Worm (Caenorhabditis elegans) whole organism, L1 larva: Measurements from ENCODE around the gene T25F10.3.

Source experiments
- blmp-1 ChIP-seq: fragments of 150-350 bp; optimal IDR thresholded peaks from 2 replicates; lab custom pipeline; 2014; ENCODE audit warnings: missing biosample characterization, missing genetic modification characterization
- dsc-1 ChIP-seq: sonication (generic microtip); optimal IDR thresholded peaks from 2 replicates; lab custom pipeline; 2016; ENCODE audit warnings: mild to moderate bottlenecking, missing genetic modification characterization, missing compliant biosample characterization
- lin-39 ChIP-seq: fragments of 150-350 bp; optimal IDR thresholded peaks from 2 replicates; lab custom pipeline; 2014; ENCODE audit warnings: missing biosample characterization, missing genetic modification reagents, missing genetic modification characterization
- nhr-11 ChIP-seq: fragments of 150-350 bp; optimal IDR thresholded peaks from 2 replicates; lab custom pipeline; 2014; ENCODE audit warnings: missing biosample characterization, missing genetic modification characterization
- pax-3 ChIP-seq: fragments of 200-800 bp; sonication (Bioruptor generic); optimal IDR thresholded peaks from 2 replicates; lab custom pipeline; 2018; ENCODE audit warnings: mild to moderate bottlenecking, missing genetic modification characterization, moderate library complexity, missing compliant biosample characterization
- sptf-1 ChIP-seq: fragments of 150-350 bp; optimal IDR thresholded peaks from 2 replicates; lab custom pipeline; 2014; ENCODE audit warnings: missing biosample characterization, missing genetic modification characterization

DNA sequence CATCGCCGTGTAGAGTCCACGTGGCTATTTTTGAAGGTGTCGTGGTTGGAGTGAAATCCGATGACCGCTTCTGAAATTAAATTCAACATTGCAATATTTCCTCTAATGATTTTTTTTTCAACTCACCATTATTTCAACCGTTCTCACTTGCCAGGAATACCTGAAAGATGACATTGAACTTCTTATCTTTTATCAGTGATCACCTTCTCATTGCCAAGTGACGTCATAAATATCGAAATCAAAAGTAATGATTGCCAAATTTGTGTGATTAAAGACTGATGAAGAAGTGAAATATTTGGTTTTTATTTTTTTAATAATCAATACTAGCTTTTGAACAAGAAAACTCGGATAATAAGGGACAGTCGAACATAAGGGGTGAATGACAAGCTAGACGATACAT is 38.1 kb upstream of the T25F10.3 start, which contains the start of gene W02F12.4:
- TF ChIP-seq dsc-1 (tag; lab: Kevin White, UChicago) (no peak), sptf-1 (no peak), pax-3 (tag; lab: Kevin White, UChicago) (no peak), lin-39 (no peak), blmp-1 (tag; lab: Kevin White, UChicago) (peak; percentile 53), nhr-11 (no peak)
